Worm (Caenorhabditis elegans) whole organism, L3 larva: Measurements from ENCODE around the gene F47D2.11.
"Not testable (repeated sequence)": the region's sequence is repeated elsewhere in the genome, so short reads cannot be mapped to it uniquely, and the experiment has no call there.

Experiments used
- R02D3.7 ChIP-seq: fragments of 150-350 bp; optimal IDR thresholded peaks from 2 replicates; lab custom pipeline; 2014; ENCODE audit warnings: missing biosample characterization, missing genetic modification characterization
- ceh-16 ChIP-seq: sonication (generic microtip); optimal IDR thresholded peaks from 2 replicates; lab custom pipeline; 2017; ENCODE audit warnings: missing biosample characterization, missing genetic modification characterization
- daf-12 ChIP-seq: fragments of 150-350 bp; optimal IDR thresholded peaks from 2 replicates; lab custom pipeline; 2014; ENCODE audit warnings: missing biosample characterization, missing genetic modification reagents, missing genetic modification characterization
- egl-5 ChIP-seq: fragments of 150-350 bp; optimal IDR thresholded peaks from 2 replicates; lab custom pipeline; 2017; ENCODE audit warnings: missing biosample characterization, missing genetic modification reagents, missing genetic modification characterization, inconsistent platforms
- elt-2 ChIP-seq: sonication (generic microtip); optimal IDR thresholded peaks from 2 replicates; lab custom pipeline; 2016; ENCODE audit warnings: missing genetic modification reagents, mild to moderate bottlenecking, missing genetic modification characterization, missing compliant biosample characterization
- elt-3 ChIP-seq, 3 experiments: fragments of 150-350 bp in 1 of 3; sonication (generic microtip) in 2 of 3; optimal IDR thresholded peaks; 2 replicates in 2 of 3; 4 replicates in 1 of 3; lab custom pipeline; 2014 to 2017; ENCODE audit warnings: missing biosample characterization in 3 of 3, missing genetic modification characterization in 3 of 3
- lin-15B ChIP-seq: fragments of 150-350 bp; optimal IDR thresholded peaks from 2 replicates; lab custom pipeline; 2014; ENCODE audit warnings: missing biosample characterization, missing genetic modification characterization
- nhr-12 ChIP-seq: fragments of 150-350 bp; optimal IDR thresholded peaks from 2 replicates; lab custom pipeline; 2014; ENCODE audit warnings: missing biosample characterization, missing genetic modification characterization
- nhr-77 ChIP-seq: fragments of 150-350 bp; optimal IDR thresholded peaks from 2 replicates; lab custom pipeline; 2014; ENCODE audit warnings: missing biosample characterization, missing genetic modification characterization
- pha-4 ChIP-seq: fragments of 150-350 bp; optimal IDR thresholded peaks from 2 replicates; lab custom pipeline; 2014; ENCODE audit warnings: missing biosample characterization, missing genetic modification reagents, missing genetic modification characterization
- pqm-1 ChIP-seq: fragments of 150-350 bp; optimal IDR thresholded peaks from 2 replicates; lab custom pipeline; 2017; ENCODE audit warnings: missing biosample characterization, missing genetic modification characterization, inconsistent platforms
- unc-62 ChIP-seq: fragments of 150-350 bp; sonication (generic microtip); optimal IDR thresholded peaks from 4 replicates; lab custom pipeline; 2014; ENCODE audit warnings: missing biosample characterization, missing genetic modification reagents, missing genetic modification characterization
- zag-1 ChIP-seq: fragments of 150-350 bp; optimal IDR thresholded peaks from 2 replicates; lab custom pipeline; 2014; ENCODE audit warnings: missing biosample characterization, missing genetic modification characterization

DNA sequence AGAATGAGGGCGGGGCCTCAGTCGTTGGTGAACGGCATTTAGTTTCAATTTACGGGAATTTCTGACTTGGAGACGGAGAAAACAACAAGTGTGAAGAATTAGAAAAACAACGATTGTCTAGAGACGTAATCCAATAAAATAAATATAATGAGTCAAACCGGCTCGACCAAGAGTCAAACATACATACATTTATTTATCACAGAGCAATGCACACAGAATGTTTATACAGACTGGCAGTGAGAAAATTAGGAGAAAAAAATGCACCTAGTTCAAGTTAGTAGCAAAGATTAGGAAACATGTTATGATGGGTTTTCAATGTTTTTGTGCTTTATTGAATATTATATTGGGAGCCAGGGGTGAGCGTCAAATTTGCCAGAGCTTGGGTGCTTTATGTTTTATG, 17.1 kb downstream of the F47D2.11 start, which contains the start of gene srt-20:
- TF ChIP-seq egl-5 (tag; lab: Kevin White, UChicago); elt-2 (tag; lab: Kevin White, UChicago); pqm-1 (tag; lab: Kevin White, UChicago); nhr-77 (tag; lab: Kevin White, UChicago); lin-15B (tag; lab: Kevin White, UChicago); nhr-12 (tag; lab: Kevin White, UChicago); daf-12; ceh-16 (tag; lab: Kevin White, UChicago); zag-1 (tag; lab: Kevin White, UChicago); R02D3.7 (tag; lab: Kevin White, UChicago); unc-62 (GFP tag; lab: Kevin White, UChicago); elt-3 (tag; optimal IDR thresholded peaks at IDR 0.05; lab: Kevin White, UChicago); pha-4 (tag; lab: Kevin White, UChicago): not testable (repeated sequence)
